Worm (Caenorhabditis elegans) whole organism, early embryonic: ENCODE results near the gene C50E3.11.

Experiments
- B0310.2 ChIP-seq: sonication (generic microtip); optimal IDR thresholded peaks from 2 replicates; lab custom pipeline; 2016; ENCODE audit warnings: mild to moderate bottlenecking, missing genetic modification characterization, missing compliant biosample characterization
- F13C5.2 ChIP-seq: sonication (generic microtip); optimal IDR thresholded peaks from 2 replicates; lab custom pipeline; 2017; ENCODE audit warnings: mild to moderate bottlenecking, missing genetic modification characterization, inconsistent platforms, missing compliant biosample characterization
- aly-1 ChIP-seq: sonication (generic microtip); optimal IDR thresholded peaks from 2 replicates; lab custom pipeline; 2016; ENCODE audit warnings: missing genetic modification characterization, missing compliant biosample characterization
- ama-1 ChIP-seq: fragments of 150-350 bp; optimal IDR thresholded peaks from 2 replicates; lab custom pipeline; 2014
- ceh-13 ChIP-seq: fragments of 200-800 bp; sonication (Bioruptor generic); optimal IDR thresholded peaks from 2 replicates; lab custom pipeline; 2018; ENCODE audit warnings: mild to moderate bottlenecking, missing genetic modification characterization, missing compliant biosample characterization
- ceh-36 ChIP-seq: sonication (generic microtip); optimal IDR thresholded peaks from 2 replicates; lab custom pipeline; 2016; ENCODE audit warnings: missing genetic modification characterization, inconsistent platforms, missing compliant biosample characterization
- ets-7 ChIP-seq: sonication (generic microtip); optimal IDR thresholded peaks from 2 replicates; lab custom pipeline; 2016; ENCODE audit warnings: missing genotype, missing genetic modification characterization, missing compliant biosample characterization
- flt-1 ChIP-seq: fragments of 200-800 bp; sonication (Bioruptor generic); IDR thresholded peaks from 2 replicates; pipeline ENCODE4 v1.3.6; 2022; ENCODE audit warnings: missing genetic modification characterization, missing compliant biosample characterization
- hmbx-1 ChIP-seq: sonication (generic microtip); optimal IDR thresholded peaks from 2 replicates; lab custom pipeline; 2016; ENCODE audit warnings: mild to moderate bottlenecking, missing genetic modification characterization, missing compliant biosample characterization
- hmg-4 ChIP-seq: fragments of 200-800 bp; sonication (Bioruptor generic); optimal IDR thresholded peaks from 2 replicates; lab custom pipeline; 2018; ENCODE audit warnings: mild to moderate bottlenecking, missing genetic modification characterization, missing compliant biosample characterization
- hnd-1 ChIP-seq: sonication (generic microtip); optimal IDR thresholded peaks from 2 replicates; lab custom pipeline; 2016; ENCODE audit warnings: missing genetic modification characterization, missing compliant biosample characterization
- pes-1 ChIP-seq: fragments of 200-800 bp; sonication (Bioruptor generic); IDR thresholded peaks from 2 replicates; pipeline ENCODE4 v1.3.6; 2022; ENCODE audit warnings: missing genetic modification reagents, missing genetic modification characterization, missing compliant biosample characterization
- scrt-1 ChIP-seq: fragments of 200-800 bp; sonication (Bioruptor generic); IDR thresholded peaks from 2 replicates; pipeline ENCODE4 v1.3.6; 2022; ENCODE audit warnings: missing genetic modification characterization, missing compliant biosample characterization
- sea-1 ChIP-seq: fragments of 200-800 bp; sonication (Bioruptor generic); conservative IDR thresholded peaks from 2 replicates; pipeline ENCODE4 v1.3.6; 2022; ENCODE audit warnings: missing genetic modification characterization, missing compliant biosample characterization
- tbx-11 ChIP-seq: fragments of 200-800 bp; sonication (Bioruptor generic); IDR thresholded peaks from 2 replicates; pipeline ENCODE4 v1.3.6; 2022; ENCODE audit warnings: missing genetic modification characterization, missing compliant biosample characterization
- tbx-37 ChIP-seq: fragments of 200-800 bp; sonication (Bioruptor generic); conservative IDR thresholded peaks from 2 replicates; pipeline ENCODE4 v1.3.6; 2022; ENCODE audit warnings: missing genetic modification reagents, missing genetic modification characterization, missing compliant biosample characterization
- tra-4 ChIP-seq: sonication (generic microtip); optimal IDR thresholded peaks from 2 replicates; lab custom pipeline; 2017; ENCODE audit warnings: missing genetic modification characterization, missing compliant biosample characterization

C50E3.11 gene

ce11 chrV:7629504-7629903 lies 26.2 kb upstream of the C50E3.11 start, which contains the start of gene srd-30:
srd-30 (plus strand) TSS chrV:7629804.
- TF ChIP-seq aly-1 (tag; lab: Kevin White, UChicago), result no peak

ce11 chrV:7626550-7626949 lies 23.3 kb upstream of the C50E3.11 start, which contains the start of gene F07C4.6:
F07C4.6 (plus strand) TSS chrV:7626850.
- TF ChIP-seq hmbx-1 (tag; lab: Kevin White, UChicago) (no peak), hnd-1 (no peak), tbx-37 (GFP tag; lab: Robert Waterston, UW) (no peak), scrt-1 (GFP tag; lab: Robert Waterston, UW) (no peak), flt-1 (GFP tag; lab: Robert Waterston, UW) (no peak), tra-4 (tag; lab: Kevin White, UChicago) (no peak), F13C5.2 (tag; lab: Kevin White, UChicago) (no peak), ceh-36 (no peak), ets-7 (tag; lab: Kevin White, UChicago) (no peak), aly-1 (tag; lab: Kevin White, UChicago) (no peak), hmg-4 (no peak), ceh-13 (GFP tag; lab: Kevin White, UChicago) (no peak), sea-1 (GFP tag; lab: Robert Waterston, UW) (no peak), B0310.2 (tag; lab: Kevin White, UChicago) (no peak), tbx-11 (GFP tag; lab: Robert Waterston, UW) (no peak), pes-1 (GFP tag; lab: Robert Waterston, UW) (no peak), ama-1 (lab: Kevin White, UChicago) (no peak)

DNA sequence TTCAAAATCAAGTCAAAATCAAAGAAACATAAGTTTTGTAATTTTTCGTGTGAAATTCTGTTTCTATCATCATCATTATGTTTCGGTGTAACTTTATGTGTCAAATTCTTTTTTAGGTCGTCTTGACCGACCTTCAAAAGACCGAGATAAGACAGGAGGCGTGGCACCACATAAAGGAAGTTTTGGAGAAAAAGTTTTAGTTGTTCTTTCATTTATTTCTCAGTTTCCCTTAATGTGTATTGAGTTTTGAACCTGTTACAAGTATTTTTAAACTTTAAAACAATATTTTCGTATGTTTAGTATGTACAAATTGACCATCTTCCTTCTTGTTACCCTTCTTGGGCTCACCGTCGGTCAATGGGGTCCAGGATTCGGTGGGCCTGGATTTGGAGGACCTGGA lies 21.4 kb upstream of the C50E3.11 start, which contains the start of gene grsp-4:
TSS of gene grsp-4 (plus strand) at position 301 of the 400 bp plus-strand sequence.
- TF ChIP-seq B0310.2 (tag; lab: Kevin White, UChicago) (no peak), F13C5.2 (tag; lab: Kevin White, UChicago) (no peak), hmbx-1 (tag; lab: Kevin White, UChicago) (no peak), pes-1 (GFP tag; lab: Robert Waterston, UW) (no peak), tra-4 (tag; lab: Kevin White, UChicago) (no peak), tbx-37 (GFP tag; lab: Robert Waterston, UW) (no peak), ceh-36 (no peak), flt-1 (GFP tag; lab: Robert Waterston, UW) (no peak), aly-1 (tag; lab: Kevin White, UChicago) (no peak), sea-1 (GFP tag; lab: Robert Waterston, UW) (no peak), ets-7 (tag; lab: Kevin White, UChicago) (no peak), hnd-1 (no peak)

ce11 chrV:7624152-7624551 lies 20.9 kb upstream of the C50E3.11 start, which contains the start of gene C50E3.13:
C50E3.13 (minus strand) TSS chrV:7624252.
- TF ChIP-seq sea-1 (GFP tag; lab: Robert Waterston, UW) (no peak), F13C5.2 (tag; lab: Kevin White, UChicago) (no peak), ama-1 (lab: Kevin White, UChicago) (no peak), B0310.2 (tag; lab: Kevin White, UChicago) (no peak), scrt-1 (GFP tag; lab: Robert Waterston, UW) (no peak), ceh-13 (GFP tag; lab: Kevin White, UChicago) (no peak), tbx-11 (GFP tag; lab: Robert Waterston, UW) (no peak), aly-1 (tag; lab: Kevin White, UChicago) (no peak), tra-4 (tag; lab: Kevin White, UChicago) (no peak), ets-7 (tag; lab: Kevin White, UChicago) (no peak), hmbx-1 (tag; lab: Kevin White, UChicago) (no peak), hmg-4 (no peak), flt-1 (GFP tag; lab: Robert Waterston, UW) (no peak), ceh-36 (no peak), pes-1 (GFP tag; lab: Robert Waterston, UW) (no peak), tbx-37 (GFP tag; lab: Robert Waterston, UW) (no peak), hnd-1 (no peak)

DNA sequence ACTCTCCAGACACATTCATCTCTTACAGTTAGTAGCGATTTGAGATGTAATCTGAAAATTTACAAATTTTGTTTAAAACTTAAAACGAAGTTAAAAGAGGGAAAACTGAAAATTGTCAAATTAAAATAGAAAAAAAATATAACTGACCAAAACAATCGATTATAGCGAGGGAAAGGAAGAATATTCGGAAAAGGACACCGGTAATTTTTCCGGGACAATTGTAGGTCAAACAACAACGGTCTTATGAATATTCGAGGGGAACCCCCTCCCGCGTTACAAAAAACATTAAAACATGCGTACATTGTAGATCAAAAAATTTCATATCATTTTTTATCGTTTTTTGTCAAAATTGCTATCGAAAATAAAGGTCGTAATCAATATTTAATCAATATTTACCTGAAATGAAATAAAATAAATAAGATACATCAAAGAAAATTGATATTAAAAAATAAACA lies 18.8 kb upstream of the C50E3.11 start, which contains the start of gene C50E3.12:
TSS of gene C50E3.12 (minus strand) at position 51 of the 455 bp plus-strand sequence.
- TF ChIP-seq aly-1 (tag; lab: Kevin White, UChicago) (no peak), ceh-36 (no peak), flt-1 (GFP tag; lab: Robert Waterston, UW) (no peak), ets-7 (tag; lab: Kevin White, UChicago) (no peak), tbx-37 (GFP tag; lab: Robert Waterston, UW) (no peak), tbx-11 (GFP tag; lab: Robert Waterston, UW) (no peak), hnd-1 (no peak), hmg-4 (no peak), ama-1 (lab: Kevin White, UChicago) (no peak), sea-1 (GFP tag; lab: Robert Waterston, UW) (no peak), ceh-13 (GFP tag; lab: Kevin White, UChicago) (no peak), F13C5.2 (tag; lab: Kevin White, UChicago) (no peak), hmbx-1 (tag; lab: Kevin White, UChicago) (no peak), tra-4 (tag; lab: Kevin White, UChicago) (no peak), B0310.2 (tag; lab: Kevin White, UChicago) (no peak), scrt-1 (GFP tag; lab: Robert Waterston, UW) (no peak), pes-1 (GFP tag; lab: Robert Waterston, UW) (no peak)

DNA sequence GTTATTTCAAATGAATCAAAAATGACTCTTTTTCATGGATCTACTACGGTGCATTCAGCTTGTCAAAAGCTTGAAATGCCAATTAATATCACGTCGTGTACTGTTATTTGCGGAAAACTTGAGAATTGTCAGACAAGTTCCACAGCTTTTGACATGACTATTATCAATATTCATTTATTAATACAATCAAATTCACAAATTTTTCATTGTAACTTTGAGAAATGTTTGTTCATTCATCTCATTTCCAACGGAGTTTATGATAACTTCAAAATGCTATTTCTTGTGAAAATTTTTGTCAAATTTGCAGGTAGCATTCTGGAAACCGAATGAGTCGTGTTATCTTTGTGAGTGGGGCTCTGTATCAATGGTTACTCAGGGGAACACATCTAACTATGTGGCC lies 14.8 kb upstream of the C50E3.11 start, which contains the start of gene C50E3.15:
TSS of gene C50E3.15 (plus strand) at position 301 of the 400 bp plus-strand sequence.
- TF ChIP-seq ets-7 (tag; lab: Kevin White, UChicago) (no peak), hmg-4 (no peak), B0310.2 (tag; lab: Kevin White, UChicago) (no peak), tbx-37 (GFP tag; lab: Robert Waterston, UW) (no peak), tra-4 (tag; lab: Kevin White, UChicago) (no peak), hnd-1 (no peak), ama-1 (lab: Kevin White, UChicago) (no peak), aly-1 (tag; lab: Kevin White, UChicago) (no peak)

DNA sequence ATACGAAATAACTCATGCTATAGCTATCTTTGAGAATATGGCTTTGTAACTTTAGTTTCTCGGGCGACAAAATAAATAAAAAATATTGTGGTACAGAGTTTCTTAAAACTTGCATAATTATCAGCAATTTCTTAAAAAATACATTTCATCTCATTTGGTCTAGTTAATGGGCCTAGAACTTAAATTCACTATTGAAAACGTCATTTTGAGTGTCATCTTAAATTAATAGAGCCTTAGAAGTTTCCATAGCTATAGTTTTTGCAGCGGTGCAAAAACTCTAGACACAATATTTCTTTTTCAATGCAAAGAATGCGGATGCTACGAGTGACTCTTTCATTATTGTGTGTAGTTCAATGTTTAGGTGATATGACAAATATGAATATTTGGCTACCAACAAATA lies 8.8 kb upstream of the C50E3.11 start, which contains the start of gene clec-215:
TSS of gene clec-215 (plus strand) at position 301 of the 400 bp plus-strand sequence.
- no peak for TF ChIP-seq ets-7 (tag; lab: Kevin White, UChicago)
- TF ChIP-seq sea-1 (GFP tag; lab: Robert Waterston, UW), result no peak
- TF ChIP-seq hmg-4, result no peak
- no peak for TF ChIP-seq ceh-13 (GFP tag; lab: Kevin White, UChicago)
- no peak for TF ChIP-seq ceh-36
- TF ChIP-seq scrt-1 (GFP tag; lab: Robert Waterston, UW), result no peak
- TF ChIP-seq pes-1 (GFP tag; lab: Robert Waterston, UW), result no peak
- TF ChIP-seq tbx-37 (GFP tag; lab: Robert Waterston, UW), result no peak
- TF ChIP-seq F13C5.2 (tag; lab: Kevin White, UChicago), result no peak
- TF ChIP-seq tra-4 (tag; lab: Kevin White, UChicago), result no peak
- no peak for TF ChIP-seq flt-1 (GFP tag; lab: Robert Waterston, UW)
- TF ChIP-seq aly-1 (tag; lab: Kevin White, UChicago), result no peak
- no peak for TF ChIP-seq tbx-11 (GFP tag; lab: Robert Waterston, UW)
